Fruit fly (Drosophila melanogaster): ENCODE measurements around the gene CG8004.

CG8004 gene

dm6 chr3L:19900184-19901089, 27.9 kb downstream of the CG8004 start (continued):
- TF ChIP-seq CG17328 (GFP tag; IDR thresholded peaks at IDR 0.05) (no peak), MBD-R2 (GFP tag; IDR thresholded peaks at IDR 0.05) (no peak), CG34224 (GFP tag; IDR thresholded peaks at IDR 0.05; ENCODE audit: partially characterized antibody) (peak; percentile 34; the same call in 2 of the 3 replicates), kah (GFP tag; optimal IDR thresholded peaks at IDR 0.05) (no peak), croc (GFP tag; conservative IDR thresholded peaks at IDR 0.05) (no peak), CG6689 (GFP tag; IDR thresholded peaks at IDR 0.05) (peak; percentile 22; the same call in 1 of the 2 replicates), CG2120 (GFP tag; optimal IDR thresholded peaks at IDR 0.05) (peak; percentile 25), inv (GFP tag; IDR thresholded peaks at IDR 0.05; ENCODE audit: partially characterized antibody) (no peak), ap (GFP tag; IDR thresholded peaks at IDR 0.05) (no peak), chm (GFP tag; IDR thresholded peaks at IDR 0.05) (no peak), CG15601 (tag; optimal IDR thresholded peaks at IDR 0.05) (no peak), PHDP (tag; optimal IDR thresholded peaks at IDR 0.05) (peak; percentile 23), CG12299 (tag; optimal IDR thresholded peaks at IDR 0.05) (no peak), lbe (GFP tag; optimal IDR thresholded peaks at IDR 0.05) (no peak), odd (GFP tag; optimal IDR thresholded peaks at IDR 0.05) (no peak), CG11695 (GFP tag; IDR thresholded peaks at IDR 0.05) (0 out of 3 replicates have a peak, but pooled peaks have one; percentile 27), CG8281 (tag; optimal IDR thresholded peaks at IDR 0.05) (no peak), Pdp1 (GFP tag; optimal IDR thresholded peaks at IDR 0.05) (peak in 1 of 2 experiments; percentile 9), CG11504 (tag; optimal IDR thresholded peaks at IDR 0.05) (no peak), Six4 (GFP tag; optimal IDR thresholded peaks at IDR 0.05) (no peak), CG7987 (GFP tag; optimal IDR thresholded peaks at IDR 0.05) (no peak), Ets97D (GFP tag; optimal IDR thresholded peaks at IDR 0.05) (no peak), Sox102F (GFP tag; optimal IDR thresholded peaks at IDR 0.05) (no peak), gem (tag; optimal IDR thresholded peaks at IDR 0.05) (peak; percentile 39), ATbp (GFP tag; optimal IDR thresholded peaks at IDR 0.05) (no peak), Hmr (GFP tag; optimal IDR thresholded peaks at IDR 0.05) (no peak), CG6272 (GFP tag; IDR thresholded peaks at IDR 0.05) (no peak), Fer1 (GFP tag; optimal IDR thresholded peaks at IDR 0.05) (no peak), Hsf (GFP tag; optimal IDR thresholded peaks at IDR 0.05) (no peak), CG2199 (GFP tag; IDR thresholded peaks at IDR 0.05) (peak; percentile 71; the same call in 2 of the 3 replicates), chinmo (GFP tag; IDR thresholded peaks at IDR 0.05; ENCODE audit: partially characterized antibody) (0 out of 4 replicates have a peak, but pooled peaks have one; percentile 45), Hr3 (GFP tag; optimal IDR thresholded peaks at IDR 0.05) (no peak), E2f2 (GFP tag; IDR thresholded peaks at IDR 0.05) (no peak), tup (GFP tag; optimal IDR thresholded peaks at IDR 0.05) (no peak), salm (tag; optimal IDR thresholded peaks at IDR 0.05) (no peak), CG12744 (GFP tag; optimal IDR thresholded peaks at IDR 0.05) (no peak), Xrp1 (GFP tag; IDR thresholded peaks at IDR 0.05) (0 out of 2 replicates have a peak, but pooled peaks have one; percentile 15), CG31224 (GFP tag; IDR thresholded peaks at IDR 0.05) (no peak), CG16863 (GFP tag; optimal IDR thresholded peaks at IDR 0.05) (no peak), sug (tag; optimal IDR thresholded peaks at IDR 0.05) (no peak), CG1602 (GFP tag; optimal IDR thresholded peaks at IDR 0.05) (no peak), CG5180 (GFP tag; optimal IDR thresholded peaks at IDR 0.05) (no peak), kni (GFP tag; optimal IDR thresholded peaks at IDR 0.05) (no peak), da (GFP tag; optimal IDR thresholded peaks at IDR 0.05) (no peak), HmgD (GFP tag; optimal IDR thresholded peaks at IDR 0.05) (no peak), CG3065 (GFP tag; optimal IDR thresholded peaks at IDR 0.05) (no peak), D19A (tag; optimal IDR thresholded peaks at IDR 0.05) (peak; percentile 14), Med (GFP tag) (peak; percentile 37)
